Worm (Caenorhabditis elegans) whole organism, young adult: ENCODE results near the gene M01F1.8.

Experiments used
- B0019.2 ChIP-seq: fragments of 200-800 bp; sonication (Bioruptor generic); conservative IDR thresholded peaks from 2 replicates; pipeline ENCODE4 v1.3.6; 2022; ENCODE audit warnings: missing genetic modification reagents, missing genetic modification characterization, missing compliant biosample characterization
- B0336.3 ChIP-seq: fragments of 200-800 bp; sonication (Bioruptor generic); IDR thresholded peaks from 2 replicates; pipeline ENCODE4 v1.3.6; 2022; ENCODE audit warnings: missing genetic modification characterization, missing compliant biosample characterization
- D2030.7 ChIP-seq: fragments of 200-800 bp; sonication (Bioruptor generic); IDR thresholded peaks from 2 replicates; pipeline ENCODE4 v1.3.6; 2022; ENCODE audit warnings: missing genetic modification reagents, missing genetic modification characterization, missing compliant biosample characterization
- F23B12.7 ChIP-seq: sonication (generic microtip); optimal IDR thresholded peaks from 2 replicates; lab custom pipeline; 2017; ENCODE audit warnings: missing genetic modification characterization, mild to moderate bottlenecking, missing compliant biosample characterization, antibody characterized with exemption, moderate library complexity; ENCODE audit not compliant: insufficient read depth
- F33H1.4 ChIP-seq: fragments of 200-800 bp; sonication (Bioruptor generic); IDR thresholded peaks from 2 replicates; pipeline ENCODE4 v1.3.6; 2022; ENCODE audit warnings: missing genetic modification reagents, missing genetic modification characterization, missing compliant biosample characterization
- F37B4.10 ChIP-seq: fragments of 200-800 bp; sonication (Bioruptor generic); IDR thresholded peaks from 2 replicates; pipeline ENCODE4 v1.3.6; 2022; ENCODE audit warnings: missing genetic modification characterization, missing compliant biosample characterization
- F39B2.1 ChIP-seq: fragments of 200-800 bp; sonication (Bioruptor generic); IDR thresholded peaks from 2 replicates; pipeline ENCODE4 v1.3.6; 2022; ENCODE audit warnings: missing genetic modification reagents, missing genetic modification characterization, missing compliant biosample characterization
- F49E8.2 ChIP-seq: sonication (generic microtip); optimal IDR thresholded peaks from 3 replicates; lab custom pipeline; 2017; ENCODE audit warnings: missing genetic modification characterization, mild to moderate bottlenecking, missing compliant biosample characterization, antibody characterized with exemption, moderate library complexity; ENCODE audit not compliant: insufficient read depth
- F57A8.1 ChIP-seq: fragments of 200-800 bp; sonication (Bioruptor generic); optimal IDR thresholded peaks from 2 replicates; lab custom pipeline; 2018; ENCODE audit warnings: mild to moderate bottlenecking, missing genetic modification characterization, moderate library complexity, missing compliant biosample characterization
- T26A5.8 ChIP-seq: sonication (generic microtip); optimal IDR thresholded peaks from 2 replicates; lab custom pipeline; 2016; ENCODE audit warnings: missing genetic modification characterization, missing compliant biosample characterization
- Y53F4B.3 ChIP-seq: fragments of 200-800 bp; sonication (Bioruptor generic); IDR thresholded peaks from 2 replicates; pipeline ENCODE4 v1.3.6; 2022; ENCODE audit warnings: missing genetic modification reagents, missing genetic modification characterization, missing compliant biosample characterization
- Y53G8AR.9 ChIP-seq: fragments of 200-800 bp; sonication (Bioruptor generic); conservative IDR thresholded peaks from 2 replicates; pipeline ENCODE4 v1.3.6; 2022; ENCODE audit warnings: missing genetic modification reagents, missing genetic modification characterization, missing compliant biosample characterization
- aptf-3 ChIP-seq: fragments of 200-800 bp; sonication (Bioruptor generic); IDR thresholded peaks from 2 replicates; pipeline ENCODE4 v1.3.6; 2022; ENCODE audit warnings: missing genetic modification characterization, missing compliant biosample characterization
- atf-7 ChIP-seq: sonication (generic microtip); optimal IDR thresholded peaks from 2 replicates; lab custom pipeline; 2017; ENCODE audit warnings: mild to moderate bottlenecking, missing genetic modification characterization, missing compliant biosample characterization
- attf-6 ChIP-seq: fragments of 200-800 bp; sonication (Bioruptor generic); IDR thresholded peaks from 2 replicates; pipeline ENCODE4 v1.3.6; 2022; ENCODE audit warnings: missing genetic modification reagents, missing genetic modification characterization, missing compliant biosample characterization
- bed-1 ChIP-seq: fragments of 200-800 bp; sonication (Bioruptor generic); IDR thresholded peaks from 2 replicates; pipeline ENCODE4 v1.3.6; 2022; ENCODE audit warnings: missing genetic modification reagents, missing genetic modification characterization, missing compliant biosample characterization
- cebp-1 ChIP-seq, 2 experiments: fragments of 200-800 bp in 1 of 2; sonication (Bioruptor generic) in 1 of 2; sonication (generic microtip) in 1 of 2; IDR thresholded peaks in 1 of 2; optimal IDR thresholded peaks in 1 of 2; 2 replicates each; pipeline versions ENCODE4 v1.3.6 to Lab custom; 2017 to 2022; ENCODE audit warnings: missing compliant biosample characterization in 2 of 2, missing genetic modification characterization in 2 of 2, mild to moderate bottlenecking in 1 of 2, missing genetic modification reagents in 1 of 2, moderate library complexity in 1 of 2
- ceh-40 ChIP-seq: fragments of 200-800 bp; sonication (Bioruptor generic); IDR thresholded peaks from 2 replicates; pipeline ENCODE4 v1.3.6; 2022; ENCODE audit warnings: missing genetic modification characterization, missing compliant biosample characterization
- ceh-79 ChIP-seq: sonication (generic microtip); optimal IDR thresholded peaks from 2 replicates; lab custom pipeline; 2017; ENCODE audit warnings: mild to moderate bottlenecking, missing genetic modification characterization, missing compliant biosample characterization
- die-1 ChIP-seq: sonication (generic microtip); optimal IDR thresholded peaks from 2 replicates; lab custom pipeline; 2016; ENCODE audit warnings: missing genotype, mild to moderate bottlenecking, missing genetic modification characterization, missing compliant biosample characterization
- dox-1 ChIP-seq: fragments of 200-800 bp; sonication (Bioruptor generic); IDR thresholded peaks from 2 replicates; pipeline ENCODE4 v1.3.6; 2022; ENCODE audit warnings: missing genetic modification reagents, missing genetic modification characterization, missing compliant biosample characterization
- egl-44 ChIP-seq: fragments of 200-800 bp; sonication (Bioruptor generic); IDR thresholded peaks from 2 replicates; pipeline ENCODE4 v1.3.6; 2022; ENCODE audit warnings: missing genetic modification reagents, missing genetic modification characterization, missing compliant biosample characterization
- ekl-4 ChIP-seq: fragments of 200-800 bp; sonication (Bioruptor generic); IDR thresholded peaks from 2 replicates; pipeline ENCODE4 v1.3.6; 2022; ENCODE audit warnings: missing genetic modification reagents, missing genetic modification characterization, missing compliant biosample characterization
- lin-26 ChIP-seq: fragments of 200-800 bp; sonication (Bioruptor generic); IDR thresholded peaks from 2 replicates; pipeline ENCODE4 v1.3.6; 2022; ENCODE audit warnings: missing genetic modification reagents, missing genetic modification characterization, missing compliant biosample characterization
- lsl-1 ChIP-seq: fragments of 200-800 bp; sonication (Bioruptor generic); optimal IDR thresholded peaks from 2 replicates; lab custom pipeline; 2018; ENCODE audit warnings: mild to moderate bottlenecking, missing genetic modification characterization, moderate library complexity, missing compliant biosample characterization
- madf-3 ChIP-seq: fragments of 200-800 bp; sonication (Bioruptor generic); IDR thresholded peaks from 2 replicates; pipeline ENCODE4 v1.3.6; 2022; ENCODE audit warnings: missing genetic modification reagents, missing genetic modification characterization, missing compliant biosample characterization
- mel-28 ChIP-seq: sonication (generic microtip); optimal IDR thresholded peaks from 2 replicates; lab custom pipeline; 2016; ENCODE audit warnings: borderline replicate concordance, mild to moderate bottlenecking, missing genetic modification characterization, missing compliant biosample characterization
- mes-4 ChIP-seq: sonication (generic microtip); optimal IDR thresholded peaks from 2 replicates; lab custom pipeline; 2016; ENCODE audit warnings: missing genotype, missing genetic modification characterization, missing compliant biosample characterization
- nfya-1 ChIP-seq: sonication (generic microtip); optimal IDR thresholded peaks from 2 replicates; lab custom pipeline; 2017; ENCODE audit warnings: antibody characterized with exemption, missing compliant biosample characterization, missing genetic modification characterization, borderline replicate concordance; ENCODE audit not compliant: insufficient read depth
- nhr-80 ChIP-seq: sonication (generic microtip); optimal IDR thresholded peaks from 2 replicates; lab custom pipeline; 2016; ENCODE audit warnings: missing genetic modification characterization, missing compliant biosample characterization
- nhr-90 ChIP-seq: sonication (generic microtip); optimal IDR thresholded peaks from 2 replicates; lab custom pipeline; 2016; ENCODE audit warnings: missing genotype, mild to moderate bottlenecking, missing genetic modification characterization, missing compliant biosample characterization
- rcor-1 ChIP-seq: fragments of 200-800 bp; sonication (Bioruptor generic); IDR thresholded peaks from 2 replicates; pipeline ENCODE4 v1.3.6; 2022; ENCODE audit warnings: missing genetic modification reagents, missing genetic modification characterization, missing compliant biosample characterization
- snpc-4 ChIP-seq, 5 experiments: fragments of 150-350 bp in 1 of 5; sonication (generic microtip) in 4 of 5; optimal IDR thresholded peaks; 2 replicates each; lab custom pipeline; 2014 to 2018; ENCODE audit warnings: missing genetic modification characterization in 5 of 5, missing biosample characterization in 3 of 5, antibody characterized with exemption in 2 of 5, mild to moderate bottlenecking in 2 of 5, missing compliant biosample characterization in 2 of 5, missing genotype in 2 of 5, moderate library complexity in 2 of 5, missing genetic modification reagents in 1 of 5
- unc-130 ChIP-seq: sonication (generic microtip); optimal IDR thresholded peaks from 2 replicates; lab custom pipeline; 2016; ENCODE audit warnings: missing genetic modification reagents, missing genetic modification characterization, missing compliant biosample characterization
- unc-62 ChIP-seq: fragments of 150-350 bp; optimal IDR thresholded peaks from 2 replicates; lab custom pipeline; 2014; ENCODE audit warnings: missing biosample characterization, missing genetic modification reagents, missing genetic modification characterization
- zim-3 ChIP-seq: sonication (generic microtip); optimal IDR thresholded peaks from 2 replicates; lab custom pipeline; 2017; ENCODE audit warnings: mild to moderate bottlenecking, missing genetic modification characterization, moderate library complexity, missing compliant biosample characterization
- ztf-6 ChIP-seq: fragments of 200-800 bp; sonication (Bioruptor generic); IDR thresholded peaks from 2 replicates; pipeline ENCODE4 v1.3.6; 2022; ENCODE audit warnings: missing genetic modification reagents, missing genetic modification characterization, missing compliant biosample characterization

The M01F1.8 gene

DNA sequence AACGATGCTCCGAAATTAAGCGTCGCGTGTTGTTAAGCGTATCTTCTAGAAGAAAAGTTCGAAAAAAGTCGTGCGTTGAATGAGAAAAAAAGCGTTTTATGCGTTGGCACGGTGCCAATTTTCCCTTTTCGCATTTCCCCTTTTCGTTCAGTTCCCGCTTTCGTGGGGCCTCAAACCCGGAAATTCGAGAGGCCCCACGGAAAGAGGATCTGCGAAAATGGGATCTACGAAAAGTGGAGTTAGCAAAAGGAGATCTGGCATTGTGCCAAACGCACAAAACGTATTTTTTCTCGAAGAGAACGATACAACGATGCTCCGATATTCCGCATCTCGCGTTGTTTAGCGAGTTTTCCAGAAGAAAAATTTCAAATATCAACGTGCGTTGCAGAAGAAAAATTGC is 2.5 kb downstream of the M01F1.8 start (continued):
- TF ChIP-seq snpc-4 (GFP tag; optimal IDR thresholded peaks at IDR 0.05; lab: Kevin White, UChicago) (no peak), snpc-4 (tag; optimal IDR thresholded peaks at IDR 0.05; lab: Kevin White, UChicago) (no peak), ceh-40 (GFP tag; lab: Robert Waterston, UW) (no peak), F57A8.1 (no peak), unc-62 (GFP tag; lab: Kevin White, UChicago) (no peak), T26A5.8 (tag; lab: Kevin White, UChicago) (no peak), lin-26 (no peak), unc-130 (no peak), atf-7 (tag; lab: Kevin White, UChicago) (no peak), egl-44 (GFP tag; lab: Robert Waterston, UW) (no peak), nhr-80 (tag; lab: Kevin White, UChicago) (no peak), F37B4.10 (no peak), lsl-1 (GFP tag; lab: Kevin White, UChicago) (peak; percentile 10), mel-28 (tag; lab: Kevin White, UChicago) (no peak), Y53F4B.3 (GFP tag; lab: Robert Waterston, UW) (no peak), madf-3 (GFP tag; lab: Robert Waterston, UW) (no peak), mes-4 (tag; lab: Kevin White, UChicago) (no peak), bed-1 (no peak), F39B2.1 (no peak), nfya-1 (no peak), F23B12.7 (tag; lab: Kevin White, UChicago) (no peak), dox-1 (GFP tag; lab: Robert Waterston, UW) (no peak; the same call in 1 of the 2 replicates), ztf-6 (GFP tag; lab: Robert Waterston, UW) (no peak), cebp-1 (GFP tag; IDR thresholded peaks at IDR 0.05; lab: Robert Waterston, UW) (no peak), cebp-1 (tag; optimal IDR thresholded peaks at IDR 0.05; lab: Kevin White, UChicago) (peak; percentile 25), B0336.3 (GFP tag; lab: Robert Waterston, UW) (no peak), D2030.7 (GFP tag; lab: Robert Waterston, UW) (0 out of 2 replicates have a peak, but pooled peaks have one; percentile 20), B0019.2 (GFP tag; lab: Robert Waterston, UW) (no peak), Y53G8AR.9 (GFP tag; lab: Robert Waterston, UW) (no peak), die-1 (no peak), attf-6 (GFP tag; lab: Robert Waterston, UW) (no peak), aptf-3 (GFP tag; lab: Robert Waterston, UW) (no peak), rcor-1 (GFP tag; lab: Robert Waterston, UW) (no peak), F49E8.2 (no peak), nhr-90 (no peak), ekl-4 (GFP tag; lab: Robert Waterston, UW) (no peak), F33H1.4 (GFP tag; lab: Robert Waterston, UW) (0 out of 2 replicates have a peak, but pooled peaks have one; percentile 28)

DNA sequence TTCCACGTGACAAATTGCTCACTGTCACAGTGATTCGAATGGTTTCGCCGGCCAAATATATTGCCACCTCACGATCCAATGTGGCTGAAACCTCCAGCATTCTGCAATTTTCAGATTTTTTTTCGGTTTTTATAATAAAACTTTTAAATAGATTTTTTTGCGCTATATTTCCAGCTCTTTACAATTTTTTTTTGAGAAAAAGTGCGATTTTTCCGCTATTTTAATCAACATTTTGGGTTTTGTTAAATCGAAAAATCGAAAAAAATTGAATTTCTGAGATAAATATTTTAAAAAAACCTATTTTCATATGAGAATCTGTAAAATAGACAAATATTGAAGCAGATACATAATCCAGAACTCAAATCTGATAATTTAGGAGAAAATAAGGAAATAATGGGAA is 3.4 kb downstream of the M01F1.8 start, which contains the start of gene M01F1.9:
M01F1.9 (minus strand) TSS at position 101 of the 400 bp plus-strand sequence.
- TF ChIP-seq zim-3 (no peak), cebp-1 (GFP tag; IDR thresholded peaks at IDR 0.05; lab: Robert Waterston, UW) (no peak), cebp-1 (tag; optimal IDR thresholded peaks at IDR 0.05; lab: Kevin White, UChicago) (no peak), ceh-79 (tag; lab: Kevin White, UChicago) (no peak)
